Worm (Caenorhabditis elegans) whole organism, L1 larva: Measurements from ENCODE around the gene F49E12.8.

Source experiments
- F16B12.6 ChIP-seq: fragments of 150-350 bp; optimal IDR thresholded peaks from 2 replicates; lab custom pipeline; 2014; ENCODE audit warnings: missing biosample characterization, missing genetic modification characterization
- Y116A8C.19 ChIP-seq: sonication (generic microtip); optimal IDR thresholded peaks from 2 replicates; lab custom pipeline; 2016; ENCODE audit warnings: missing compliant biosample characterization, missing genetic modification characterization, borderline replicate concordance
- aha-1 ChIP-seq: fragments of 150-350 bp; optimal IDR thresholded peaks from 2 replicates; lab custom pipeline; 2014; ENCODE audit warnings: missing biosample characterization, missing genetic modification characterization
- aly-2 ChIP-seq: fragments of 150-350 bp; optimal IDR thresholded peaks from 2 replicates; lab custom pipeline; 2014; ENCODE audit warnings: missing biosample characterization, missing genetic modification characterization
- ceh-8 ChIP-seq: fragments of 200-800 bp; sonication (Bioruptor generic); optimal IDR thresholded peaks from 2 replicates; lab custom pipeline; 2018; ENCODE audit warnings: mild to moderate bottlenecking, missing genetic modification characterization, moderate library complexity, missing compliant biosample characterization
- ceh-88 ChIP-seq: fragments of 200-800 bp; sonication (Bioruptor generic); IDR thresholded peaks from 2 replicates; pipeline ENCODE4 v1.3.6; 2022; ENCODE audit warnings: missing genetic modification characterization, missing compliant biosample characterization
- dpl-1 ChIP-seq, 3 experiments: fragments of 150-350 bp in 2 of 3; sonication (generic microtip) in 1 of 3; optimal IDR thresholded peaks; 2 replicates each; lab custom pipeline; 2014 to 2017; ENCODE audit warnings: missing biosample characterization in 3 of 3, missing genetic modification characterization in 3 of 3, missing genetic modification reagents in 3 of 3
- dsc-1 ChIP-seq: sonication (generic microtip); optimal IDR thresholded peaks from 2 replicates; lab custom pipeline; 2016; ENCODE audit warnings: mild to moderate bottlenecking, missing genetic modification characterization, missing compliant biosample characterization
- efl-1 ChIP-seq, 4 experiments: fragments of 150-350 bp; optimal IDR thresholded peaks in 3 of 4; peaks in 1 of 4; 1 replicate in 1 of 4; 2 replicates in 3 of 4; lab custom pipeline; 2014; ENCODE audit warnings: missing biosample characterization in 2 of 4, missing genetic modification characterization in 2 of 4, missing genetic modification reagents in 2 of 4
- efl-3 ChIP-seq: fragments of 200-800 bp; sonication (Bioruptor generic); optimal IDR thresholded peaks from 2 replicates; lab custom pipeline; 2018; ENCODE audit warnings: mild to moderate bottlenecking, missing genetic modification characterization, missing compliant biosample characterization
- elt-2 ChIP-seq: sonication (generic microtip); optimal IDR thresholded peaks from 2 replicates; lab custom pipeline; 2016; ENCODE audit warnings: missing genetic modification characterization, mild to moderate bottlenecking, inconsistent platforms, missing compliant biosample characterization, missing genetic modification reagents
- elt-3 ChIP-seq, 6 experiments: fragments of 150-350 bp in 1 of 6; sonication (generic microtip); optimal IDR thresholded peaks; 2 replicates each; lab custom pipeline; 2017 to 2018; ENCODE audit warnings: missing biosample characterization in 6 of 6, missing genetic modification characterization in 6 of 6, inconsistent platforms in 1 of 6
- ets-5 ChIP-seq: fragments of 200-800 bp; sonication (Bioruptor generic); IDR thresholded peaks from 2 replicates; pipeline ENCODE4 v1.3.6; 2022; ENCODE audit warnings: missing genetic modification characterization, missing compliant biosample characterization
- fkh-10 ChIP-seq: sonication (generic microtip); optimal IDR thresholded peaks from 2 replicates; lab custom pipeline; 2017; ENCODE audit warnings: missing biosample characterization, missing genetic modification reagents, missing genetic modification characterization
- fos-1 ChIP-seq: fragments of 150-350 bp; optimal IDR thresholded peaks from 2 replicates; lab custom pipeline; 2014; ENCODE audit warnings: missing biosample characterization, missing genetic modification characterization
- hlh-17 ChIP-seq: fragments of 200-800 bp; sonication (Bioruptor generic); optimal IDR thresholded peaks from 2 replicates; lab custom pipeline; 2018; ENCODE audit warnings: missing genetic modification characterization, mild to moderate bottlenecking, missing compliant biosample characterization, moderate library complexity, borderline replicate concordance
- hpl-2 ChIP-seq: fragments of 150-350 bp; optimal IDR thresholded peaks from 2 replicates; lab custom pipeline; 2014; ENCODE audit warnings: missing biosample characterization, missing genetic modification reagents, missing genetic modification characterization
- jun-1 ChIP-seq: fragments of 150-350 bp; optimal IDR thresholded peaks from 2 replicates; lab custom pipeline; 2014; ENCODE audit warnings: missing biosample characterization, missing genetic modification reagents, missing genetic modification characterization
- lin-13 ChIP-seq: fragments of 150-350 bp; optimal IDR thresholded peaks from 2 replicates; lab custom pipeline; 2014; ENCODE audit warnings: missing biosample characterization, missing genetic modification reagents, missing genetic modification characterization
- lin-39 ChIP-seq: fragments of 150-350 bp; optimal IDR thresholded peaks from 2 replicates; lab custom pipeline; 2014; ENCODE audit warnings: missing biosample characterization, missing genetic modification reagents, missing genetic modification characterization
- mdl-1 ChIP-seq, 2 experiments: fragments of 150-350 bp; optimal IDR thresholded peaks; 2 replicates each; lab custom pipeline; 2014 to 2017; ENCODE audit warnings: missing biosample characterization in 2 of 2, missing genetic modification characterization in 2 of 2, inconsistent platforms in 1 of 2
- mef-2 ChIP-seq: fragments of 150-350 bp; optimal IDR thresholded peaks from 2 replicates; lab custom pipeline; 2014; ENCODE audit warnings: missing biosample characterization, missing genetic modification characterization
- mep-1 ChIP-seq: fragments of 150-350 bp; optimal IDR thresholded peaks from 2 replicates; lab custom pipeline; 2014; ENCODE audit warnings: missing biosample characterization, missing genetic modification characterization
- nhr-19 ChIP-seq: fragments of 200-800 bp; sonication (Bioruptor generic); conservative IDR thresholded peaks from 2 replicates; pipeline ENCODE4 v1.3.6; 2022; ENCODE audit warnings: missing genetic modification characterization, missing compliant biosample characterization
- nhr-20 ChIP-seq: sonication (generic microtip); optimal IDR thresholded peaks from 2 replicates; lab custom pipeline; 2016; ENCODE audit warnings: mild to moderate bottlenecking, missing genetic modification characterization, missing compliant biosample characterization
- nhr-237 ChIP-seq: fragments of 150-350 bp; optimal IDR thresholded peaks from 2 replicates; lab custom pipeline; 2014; ENCODE audit warnings: missing biosample characterization, missing genetic modification characterization
- nhr-47 ChIP-seq: sonication (generic microtip); optimal IDR thresholded peaks from 2 replicates; lab custom pipeline; 2016; ENCODE audit warnings: mild to moderate bottlenecking, missing genetic modification characterization, moderate library complexity, missing compliant biosample characterization
- nhr-77 ChIP-seq: fragments of 150-350 bp; optimal IDR thresholded peaks from 2 replicates; lab custom pipeline; 2014; ENCODE audit warnings: missing biosample characterization, missing genetic modification characterization
- nhr-85 ChIP-seq: sonication (generic microtip); peaks from one replicate; lab custom pipeline; 2016; ENCODE audit warnings: missing genetic modification characterization, inconsistent platforms, missing compliant biosample characterization
- nhr-90 ChIP-seq: sonication (generic microtip); optimal IDR thresholded peaks from 2 replicates; lab custom pipeline; 2016; ENCODE audit warnings: mild to moderate bottlenecking, missing genetic modification characterization, missing compliant biosample characterization; ENCODE audit not compliant: poor library complexity
- rnt-1 ChIP-seq: sonication (generic microtip); optimal IDR thresholded peaks from 2 replicates; lab custom pipeline; 2016; ENCODE audit warnings: mild to moderate bottlenecking, missing genetic modification characterization, moderate library complexity, missing compliant biosample characterization
- sup-37 ChIP-seq: fragments of 200-800 bp; sonication (Bioruptor generic); optimal IDR thresholded peaks from 2 replicates; lab custom pipeline; 2018; ENCODE audit warnings: mild to moderate bottlenecking, missing genetic modification characterization, missing compliant biosample characterization
- tlp-1 ChIP-seq: fragments of 150-350 bp; optimal IDR thresholded peaks from 2 replicates; lab custom pipeline; 2014; ENCODE audit warnings: missing biosample characterization, missing genetic modification characterization
- unc-130 ChIP-seq: fragments of 150-350 bp; optimal IDR thresholded peaks from 2 replicates; lab custom pipeline; 2017; ENCODE audit warnings: missing biosample characterization, missing genetic modification characterization, inconsistent platforms
- unc-62 ChIP-seq: fragments of 150-350 bp; optimal IDR thresholded peaks from 2 replicates; lab custom pipeline; 2014; ENCODE audit warnings: missing biosample characterization, missing genetic modification reagents, missing genetic modification characterization
- xbp-1 ChIP-seq: sonication (generic microtip); optimal IDR thresholded peaks from 2 replicates; lab custom pipeline; 2016; ENCODE audit warnings: missing genetic modification characterization, missing compliant biosample characterization
- zag-1 ChIP-seq: fragments of 150-350 bp; optimal IDR thresholded peaks from 2 replicates; lab custom pipeline; 2014; ENCODE audit warnings: missing biosample characterization, missing genetic modification characterization
- ztf-11 ChIP-seq, 2 experiments: sonication (generic microtip); optimal IDR thresholded peaks; 2 replicates each; lab custom pipeline; 2016 to 2017; ENCODE audit warnings: missing genetic modification characterization in 2 of 2, missing biosample characterization in 1 of 2, missing compliant biosample characterization in 1 of 2

The F49E12.8 gene

DNA sequence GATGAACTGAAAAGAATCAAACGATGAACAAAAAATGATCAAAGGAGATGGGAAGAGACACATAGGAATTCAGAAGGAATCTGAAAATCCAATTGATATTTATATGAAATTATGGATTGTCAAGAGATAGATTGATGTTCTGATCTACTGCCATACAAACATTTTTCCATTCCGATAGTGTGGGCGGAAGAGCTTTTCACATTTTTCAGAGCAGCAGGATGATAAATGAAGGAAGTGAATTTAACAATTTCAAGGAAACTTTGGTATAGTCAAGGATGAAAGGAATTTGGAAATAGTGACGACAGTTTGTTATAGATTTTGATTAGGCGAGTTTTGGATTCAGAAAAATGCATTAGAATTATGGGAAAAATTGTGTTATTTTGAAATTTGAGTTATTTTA, 11.2 kb upstream of the F49E12.8 start, which contains the start of gene ubc-24:
Gene ubc-24, plus strand, starts transcription at position 301 of the 400 bp plus-strand sequence.
- TF ChIP-seq nhr-85 (tag; lab: Kevin White, UChicago) (no peak), dsc-1 (tag; lab: Kevin White, UChicago) (no peak), fkh-10 (GFP tag; lab: Kevin White, UChicago) (no peak), elt-3 (tag; optimal IDR thresholded peaks at IDR 0.05; lab: Kevin White, UChicago) (no peak), hpl-2 (GFP tag; lab: Kevin White, UChicago) (no peak), nhr-237 (tag; lab: Kevin White, UChicago) (no peak), dpl-1 (GFP tag; optimal IDR thresholded peaks at IDR 0.05; lab: Kevin White, UChicago) (no peak), lin-39 (tag; lab: Kevin White, UChicago) (no peak), mep-1 (tag; lab: Kevin White, UChicago) (no peak), nhr-20 (tag; lab: Kevin White, UChicago) (no peak)

DNA sequence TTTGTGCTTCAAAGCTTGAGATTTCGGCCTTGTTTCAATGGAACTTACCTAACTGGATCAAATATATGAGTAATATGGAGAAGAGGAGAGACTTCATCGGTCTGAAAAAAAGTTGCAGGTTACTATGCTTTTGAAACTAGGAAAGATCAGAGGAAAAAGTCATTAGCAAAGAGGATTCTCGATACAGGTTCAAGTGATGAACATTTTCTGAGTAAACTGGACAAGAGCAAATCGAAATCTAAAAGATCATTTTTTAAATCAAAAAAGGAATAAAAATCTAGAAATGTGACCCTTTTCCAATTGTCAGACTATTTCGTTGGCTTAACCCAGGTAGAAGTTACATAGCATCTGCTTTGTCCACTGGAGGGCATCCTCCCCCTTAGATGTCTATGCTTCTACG, 10.6 kb upstream of the F49E12.8 start, which contains the start of gene skpo-1:
Gene skpo-1, minus strand, starts transcription at position 101 of the 400 bp plus-strand sequence.
- TF ChIP-seq nhr-237 (tag; lab: Kevin White, UChicago) = no peak
- TF ChIP-seq efl-1 (optimal IDR thresholded peaks at IDR 0.05; lab: Kevin White, UChicago) = no peak
- peak in 1 of 2 experiments; percentile 10 for TF ChIP-seq efl-1 (GFP tag; optimal IDR thresholded peaks at IDR 0.05 in 1 of 2; lab: Kevin White, UChicago)

DNA sequence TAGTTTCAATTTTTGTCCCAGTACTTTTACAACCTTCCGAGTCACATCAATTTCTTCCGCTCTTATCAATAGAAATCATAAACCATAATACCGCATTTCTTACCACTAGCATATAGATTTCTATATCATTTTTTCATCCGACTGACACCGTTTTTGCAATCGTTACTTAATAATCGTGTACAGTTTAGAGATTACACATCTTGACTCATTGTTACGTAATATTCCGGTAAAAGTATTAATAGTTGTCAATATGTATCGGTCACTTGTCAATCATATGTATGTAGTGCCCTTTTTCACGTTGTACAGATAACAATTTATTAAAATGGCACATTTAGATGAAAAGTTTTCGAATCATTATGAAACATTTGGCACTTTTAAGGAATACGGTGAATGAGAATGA, 5.9 kb upstream of the F49E12.8 start:
- TF ChIP-seq jun-1 (tag; lab: Kevin White, UChicago) = peak; percentile 48
- peak; percentile 77 for TF ChIP-seq elt-2 (tag; lab: Kevin White, UChicago)
- TF ChIP-seq rnt-1 (tag; lab: Kevin White, UChicago) = no peak

DNA sequence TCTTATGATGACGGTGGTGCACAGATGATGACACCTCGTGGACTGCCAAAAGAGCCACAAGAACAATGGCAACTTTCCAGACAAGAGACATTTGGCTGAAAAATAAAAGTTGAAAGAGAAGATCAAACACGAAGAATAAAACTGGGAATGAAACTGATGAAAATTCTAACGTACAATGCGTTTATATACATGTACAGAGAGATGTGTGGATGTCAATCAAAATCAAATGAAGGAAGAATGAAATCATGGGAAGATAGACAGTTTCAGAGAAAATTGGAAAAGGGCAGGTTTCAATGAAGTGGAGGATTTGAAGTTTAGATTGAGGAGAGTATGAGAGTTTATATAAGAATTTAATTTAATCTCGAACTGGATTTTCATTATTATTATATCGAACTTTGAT, 5.0 kb upstream of the F49E12.8 start, which contains the start of gene dod-23:
Gene dod-23, minus strand, starts transcription at position 101 of the 400 bp plus-strand sequence.
- TF ChIP-seq zag-1 (tag; lab: Kevin White, UChicago) = no peak
- TF ChIP-seq xbp-1 = no peak
- TF ChIP-seq efl-1 (optimal IDR thresholded peaks at IDR 0.05; lab: Kevin White, UChicago) = no peak
- no peak for TF ChIP-seq efl-1 (GFP tag; optimal IDR thresholded peaks at IDR 0.05 in 1 of 2; lab: Kevin White, UChicago)
- no peak for TF ChIP-seq fos-1
- no peak for TF ChIP-seq sup-37 (GFP tag; lab: Kevin White, UChicago)
- TF ChIP-seq unc-130 (tag; lab: Kevin White, UChicago) = no peak
- TF ChIP-seq tlp-1 (tag; lab: Kevin White, UChicago) = no peak
- no peak for TF ChIP-seq elt-3 (tag; optimal IDR thresholded peaks at IDR 0.05; lab: Kevin White, UChicago)
- TF ChIP-seq ztf-11 (tag; optimal IDR thresholded peaks at IDR 0.05; lab: Kevin White, UChicago) = no peak
- no peak for TF ChIP-seq nhr-77 (tag; lab: Kevin White, UChicago)

DNA sequence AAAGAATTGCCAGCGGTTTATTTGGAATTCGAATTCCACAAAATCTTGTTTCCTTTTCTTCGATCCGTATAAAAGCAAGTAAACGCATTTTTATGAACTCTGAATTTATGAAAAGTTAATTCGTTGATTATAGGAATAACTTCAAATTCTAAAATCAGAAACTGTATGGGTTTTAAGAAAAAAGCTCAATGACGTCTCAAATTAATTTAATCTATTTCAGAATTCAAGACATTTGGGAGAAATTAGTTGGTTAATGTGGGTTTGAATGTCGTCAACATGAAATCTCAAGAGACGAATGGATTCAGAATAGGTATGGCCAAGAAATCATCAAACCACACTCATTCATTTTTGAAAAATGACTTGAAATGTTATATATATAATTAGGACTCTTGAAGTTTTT, 1.9 kb upstream of the F49E12.8 start, which contains the start of gene F49E12.7:
Gene F49E12.7, minus strand, starts transcription at position 101 of the 400 bp plus-strand sequence.
- no peak for TF ChIP-seq fkh-10 (GFP tag; lab: Kevin White, UChicago)
- no peak for TF ChIP-seq jun-1 (tag; lab: Kevin White, UChicago)
- no peak for TF ChIP-seq nhr-237 (tag; lab: Kevin White, UChicago)
- peak; percentile 47 for TF ChIP-seq ceh-8

DNA sequence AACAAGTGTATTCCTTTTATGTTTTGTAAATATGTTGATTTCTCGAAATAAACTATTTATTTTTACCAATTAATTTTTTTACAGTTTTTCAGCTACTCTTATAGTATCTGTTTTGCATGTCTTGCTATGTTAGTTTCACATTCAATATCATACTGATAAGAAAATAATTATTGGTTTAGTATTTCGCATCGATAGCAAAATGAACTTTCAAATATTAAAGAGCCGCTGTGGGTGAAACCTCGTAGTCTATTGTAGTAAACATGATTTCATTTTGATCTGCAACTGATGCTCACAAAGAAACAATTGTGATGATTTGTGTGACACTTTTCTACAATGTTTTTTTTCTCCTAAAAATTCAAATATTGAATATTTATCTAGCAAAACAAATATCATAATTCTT, 1.9 kb downstream of the F49E12.8 start:
- no peak for TF ChIP-seq Y116A8C.19 (tag; lab: Kevin White, UChicago)
- TF ChIP-seq zag-1 (tag; lab: Kevin White, UChicago) = no peak
- TF ChIP-seq nhr-47 (tag; lab: Kevin White, UChicago) = no peak
- TF ChIP-seq unc-62 (GFP tag; lab: Kevin White, UChicago) = no peak
- no peak for TF ChIP-seq ceh-88 (GFP tag; lab: Robert Waterston, UW)
- TF ChIP-seq nhr-90 = no peak
- TF ChIP-seq F16B12.6 (tag; lab: Kevin White, UChicago) = no peak
- TF ChIP-seq ets-5 (GFP tag; lab: Robert Waterston, UW) = no peak
- TF ChIP-seq aha-1 (tag; lab: Kevin White, UChicago) = no peak
- no peak for TF ChIP-seq nhr-19 (GFP tag; lab: Robert Waterston, UW)
- no peak for TF ChIP-seq dsc-1 (tag; lab: Kevin White, UChicago)
- TF ChIP-seq lin-13 (GFP tag; lab: Kevin White, UChicago) = no peak
- TF ChIP-seq mdl-1 (tag; optimal IDR thresholded peaks at IDR 0.05; lab: Kevin White, UChicago) = no peak
- TF ChIP-seq hlh-17 = no peak
- TF ChIP-seq aly-2 (tag; lab: Kevin White, UChicago) = no peak
- TF ChIP-seq mef-2 (tag; lab: Kevin White, UChicago) = no peak
- no peak for TF ChIP-seq fos-1
- TF ChIP-seq rnt-1 (tag; lab: Kevin White, UChicago) = no peak
- no peak for TF ChIP-seq efl-3 (GFP tag; lab: Kevin White, UChicago)
